Worm (Caenorhabditis elegans): ENCODE data around the gene brc-1.

The brc-1 gene

DNA sequence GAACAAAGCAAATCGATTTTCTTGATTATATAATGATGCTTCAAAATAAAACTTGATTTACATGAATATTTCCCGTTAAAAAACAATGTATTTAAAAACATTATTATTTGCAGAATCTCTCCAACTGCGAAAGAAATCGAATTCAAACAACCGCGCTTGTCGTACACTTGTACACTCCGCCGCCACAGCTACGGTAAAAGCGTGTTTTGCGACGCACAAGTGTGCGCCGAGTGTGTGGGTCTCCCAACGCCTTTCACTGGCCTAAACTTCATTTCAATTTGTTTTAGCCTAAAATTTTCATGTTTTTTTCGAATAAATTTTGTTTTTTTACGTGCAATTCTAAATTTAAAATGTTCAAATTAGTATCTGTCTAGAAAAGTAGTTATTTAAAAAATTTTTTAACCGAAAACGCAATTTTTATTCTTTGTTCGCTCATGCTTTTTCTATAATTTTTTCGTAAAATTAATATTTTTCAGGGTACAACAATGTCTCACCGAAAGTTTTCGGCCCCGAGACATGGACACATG is 4.7 kb upstream of the brc-1 start, which contains the start of gene rpl-3 (continued):
- TF ChIP-seq madf-10 (tag; optimal IDR thresholded peaks at IDR 0.05) (peak; percentile 98), D2030.7 (GFP tag; IDR thresholded peaks at IDR 0.05) (peak; percentile 100), fkh-3 (tag; optimal IDR thresholded peaks at IDR 0.05) (peak; percentile 96), C06A6.2 (GFP tag; conservative IDR thresholded peaks at IDR 0.05) (peak; percentile 100), K12H6.12 (tag; optimal IDR thresholded peaks at IDR 0.05) (peak; percentile 100), lin-54 (GFP tag; optimal IDR thresholded peaks at IDR 0.05) (peak; percentile 100), ZK185.1 (tag; optimal IDR thresholded peaks at IDR 0.05; ENCODE audit: poor library complexity, severe bottlenecking) (peak; percentile 99), unc-62 (GFP tag; optimal IDR thresholded peaks at IDR 0.05) (peak; percentile 86), nhr-27 (tag; optimal IDR thresholded peaks at IDR 0.05) (peak; percentile 99), pbrm-1 (GFP tag; IDR thresholded peaks at IDR 0.05) (peak; percentile 100), gei-17 (GFP tag; optimal IDR thresholded peaks at IDR 0.05) (peak; percentile 95), hmg-1.2 (GFP tag; IDR thresholded peaks at IDR 0.05) (peak; percentile 98), Y53G8AR.9 (GFP tag; conservative IDR thresholded peaks at IDR 0.05) (peak; percentile 100), B0035.1 (tag; optimal IDR thresholded peaks at IDR 0.05) (peak; percentile 97), K11D2.4 (GFP tag; IDR thresholded peaks at IDR 0.05) (peak; percentile 100), nhr-179 (tag; optimal IDR thresholded peaks at IDR 0.05) (peak; percentile 68), lin-35 (GFP tag; optimal IDR thresholded peaks at IDR 0.05) (peak; percentile 99 to 100 (median 100)), mxl-1 (tag; optimal IDR thresholded peaks at IDR 0.05) (peak; percentile 92), zfh-2 (GFP tag; conservative IDR thresholded peaks at IDR 0.05) (peak; percentile 98), nfyb-1 (GFP tag; IDR thresholded peaks at IDR 0.05) (peak; percentile 100), attf-5 (GFP tag; optimal IDR thresholded peaks at IDR 0.05) (peak; percentile 100), tbp1 (GFP tag; optimal IDR thresholded peaks at IDR 0.05) (peak; percentile 85), F52B5.7 (tag; optimal IDR thresholded peaks at IDR 0.05) (peak; percentile 100), B0261.1 (tag; optimal IDR thresholded peaks at IDR 0.05) (peak; percentile 56), rcor-1 (GFP tag; IDR thresholded peaks at IDR 0.05) (peak; percentile 100), rpc-1 (optimal IDR thresholded peaks at IDR 0.05) (peak; percentile 52), rpc-1 (tag; optimal IDR thresholded peaks at IDR 0.05) (peak; percentile 21), snpc-4 (GFP tag; optimal IDR thresholded peaks at IDR 0.05) (peak; percentile 95), snpc-4 (tag; optimal IDR thresholded peaks at IDR 0.05) (peak; percentile 94 to 96 (median 96)), dpl-1 (GFP tag; optimal IDR thresholded peaks at IDR 0.05) (peak; percentile 100), chd-7 (tag; optimal IDR thresholded peaks at IDR 0.05) (peak; percentile 100), cebp-2 (GFP tag; IDR thresholded peaks at IDR 0.05) (peak; percentile 100), efl-1 (GFP tag; optimal IDR thresholded peaks at IDR 0.05) (peak; percentile 100), C17E4.6 (GFP tag; IDR thresholded peaks at IDR 0.05) (peak; percentile 100), ceh-91 (GFP tag; IDR thresholded peaks at IDR 0.05) (peak; percentile 100), Y53F4B.3 (GFP tag; IDR thresholded peaks at IDR 0.05) (peak; percentile 98), unc-130 (GFP tag; optimal IDR thresholded peaks at IDR 0.05) (peak; percentile 98), madf-3 (GFP tag; IDR thresholded peaks at IDR 0.05) (peak; percentile 99), Y95B8A.8 (GFP tag; IDR thresholded peaks at IDR 0.05) (peak; percentile 100), madf-6 (GFP tag; IDR thresholded peaks at IDR 0.05) (peak; percentile 99), ekl-4 (GFP tag; IDR thresholded peaks at IDR 0.05) (peak; percentile 100), lsl-1 (GFP tag; optimal IDR thresholded peaks at IDR 0.05) (peak; percentile 100), hmg-20 (GFP tag; IDR thresholded peaks at IDR 0.05) (peak; percentile 98), lin-26 (GFP tag; IDR thresholded peaks at IDR 0.05) (peak; percentile 99), B0336.3 (GFP tag; IDR thresholded peaks at IDR 0.05) (peak; percentile 100), F57A8.1 (GFP tag; optimal IDR thresholded peaks at IDR 0.05) (peak; percentile 89), mel-28 (tag; optimal IDR thresholded peaks at IDR 0.05; ENCODE audit: borderline replicate concordance) (peak; percentile 93), B0019.2 (GFP tag; conservative IDR thresholded peaks at IDR 0.05) (peak; percentile 100), snpc-1.1 (tag; optimal IDR thresholded peaks at IDR 0.05; ENCODE audit: insufficient read depth) (peak; percentile 90)
